Worm (Caenorhabditis elegans) whole organism, L3 larva: ENCODE data around the gene T20F7.3.

Source experiments
- ama-1 ChIP-seq: fragments of 150-350 bp; optimal IDR thresholded peaks from 2 replicates; lab custom pipeline; 2018
- ceh-82 ChIP-seq: fragments of 150-350 bp; optimal IDR thresholded peaks from 2 replicates; lab custom pipeline; 2014; ENCODE audit warnings: missing biosample characterization, missing genetic modification characterization
- daf-12 ChIP-seq: fragments of 150-350 bp; optimal IDR thresholded peaks from 2 replicates; lab custom pipeline; 2014; ENCODE audit warnings: missing biosample characterization, missing genetic modification reagents, missing genetic modification characterization
- egl-27 ChIP-seq: sonication (generic microtip); optimal IDR thresholded peaks from 4 replicates; lab custom pipeline; 2017; ENCODE audit warnings: missing biosample characterization, missing genetic modification reagents, missing genetic modification characterization
- egl-5 ChIP-seq: fragments of 150-350 bp; optimal IDR thresholded peaks from 2 replicates; lab custom pipeline; 2017; ENCODE audit warnings: missing biosample characterization, missing genetic modification reagents, missing genetic modification characterization, inconsistent platforms
- elt-1 ChIP-seq: fragments of 150-350 bp; optimal IDR thresholded peaks from 2 replicates; lab custom pipeline; 2014; ENCODE audit warnings: missing biosample characterization, missing genetic modification characterization
- elt-2 ChIP-seq: sonication (generic microtip); optimal IDR thresholded peaks from 2 replicates; lab custom pipeline; 2016; ENCODE audit warnings: missing genetic modification reagents, mild to moderate bottlenecking, missing genetic modification characterization, missing compliant biosample characterization
- elt-3 ChIP-seq, 3 experiments: fragments of 150-350 bp in 1 of 3; sonication (generic microtip) in 2 of 3; optimal IDR thresholded peaks; 2 replicates in 2 of 3; 4 replicates in 1 of 3; lab custom pipeline; 2014 to 2017; ENCODE audit warnings: missing biosample characterization in 3 of 3, missing genetic modification characterization in 3 of 3
- eor-1 ChIP-seq, 2 experiments: fragments of 150-350 bp; optimal IDR thresholded peaks; 2 replicates each; lab custom pipeline; 2014 to 2018; ENCODE audit warnings: missing biosample characterization in 2 of 2, missing genetic modification characterization in 2 of 2
- fkh-10 ChIP-seq: sonication (generic microtip); optimal IDR thresholded peaks from 2 replicates; lab custom pipeline; 2017; ENCODE audit warnings: missing biosample characterization, missing genetic modification reagents, missing genetic modification characterization
- fkh-2 ChIP-seq: fragments of 150-350 bp; optimal IDR thresholded peaks from 2 replicates; lab custom pipeline; 2014; ENCODE audit warnings: missing biosample characterization, missing genetic modification reagents, missing genetic modification characterization
- fos-1 ChIP-seq: fragments of 150-350 bp; optimal IDR thresholded peaks from 2 replicates; lab custom pipeline; 2014; ENCODE audit warnings: missing biosample characterization, missing genetic modification characterization
- hmg-11 ChIP-seq: sonication (generic microtip); optimal IDR thresholded peaks from 2 replicates; lab custom pipeline; 2016; ENCODE audit warnings: missing genetic modification characterization, missing compliant biosample characterization
- lin-15B ChIP-seq: fragments of 150-350 bp; optimal IDR thresholded peaks from 2 replicates; lab custom pipeline; 2014; ENCODE audit warnings: missing biosample characterization, missing genetic modification characterization
- lin-39 ChIP-seq: fragments of 150-350 bp; optimal IDR thresholded peaks from 2 replicates; lab custom pipeline; 2018; ENCODE audit warnings: missing biosample characterization, missing genetic modification reagents, missing genetic modification characterization
- lsy-12 ChIP-seq: sonication (generic microtip); optimal IDR thresholded peaks from 2 replicates; lab custom pipeline; 2016; ENCODE audit warnings: mild to moderate bottlenecking, missing genetic modification characterization, missing compliant biosample characterization
- mdl-1 ChIP-seq: fragments of 150-350 bp; optimal IDR thresholded peaks from 2 replicates; lab custom pipeline; 2014; ENCODE audit warnings: missing biosample characterization, missing genetic modification characterization
- mml-1 ChIP-seq: fragments of 150-350 bp; sonication (generic microtip); optimal IDR thresholded peaks from 3 replicates; lab custom pipeline; 2014; ENCODE audit warnings: missing biosample characterization, missing genetic modification characterization
- nfya-1 ChIP-seq: sonication (generic microtip); optimal IDR thresholded peaks from 2 replicates; lab custom pipeline; 2017; ENCODE audit warnings: missing genetic modification characterization, mild to moderate bottlenecking, missing compliant biosample characterization, antibody characterized with exemption, moderate library complexity; ENCODE audit not compliant: insufficient read depth
- nhr-12 ChIP-seq: fragments of 150-350 bp; optimal IDR thresholded peaks from 2 replicates; lab custom pipeline; 2014; ENCODE audit warnings: missing biosample characterization, missing genetic modification characterization
- nhr-23 ChIP-seq: fragments of 150-350 bp; optimal IDR thresholded peaks from 2 replicates; lab custom pipeline; 2014; ENCODE audit warnings: missing biosample characterization, missing genetic modification reagents, missing genetic modification characterization
- nhr-237 ChIP-seq: fragments of 150-350 bp; optimal IDR thresholded peaks from 2 replicates; lab custom pipeline; 2014; ENCODE audit warnings: missing biosample characterization, missing genetic modification characterization
- nhr-25 ChIP-seq: sonication (generic microtip); optimal IDR thresholded peaks from 2 replicates; lab custom pipeline; 2017; ENCODE audit warnings: missing biosample characterization, missing genetic modification characterization
- nhr-28 ChIP-seq: fragments of 150-350 bp; optimal IDR thresholded peaks from 2 replicates; lab custom pipeline; 2014; ENCODE audit warnings: missing biosample characterization, missing genetic modification characterization
- nhr-43 ChIP-seq: sonication (generic microtip); optimal IDR thresholded peaks from 2 replicates; lab custom pipeline; 2016; ENCODE audit warnings: mild to moderate bottlenecking, missing genetic modification characterization, missing compliant biosample characterization; ENCODE audit not compliant: poor library complexity, severe bottlenecking
- nhr-67 ChIP-seq: fragments of 150-350 bp; optimal IDR thresholded peaks from 2 replicates; lab custom pipeline; 2014; ENCODE audit warnings: missing biosample characterization, missing genetic modification characterization
- nhr-76 ChIP-seq: fragments of 150-350 bp; sonication (generic microtip); optimal IDR thresholded peaks from 5 replicates; lab custom pipeline; 2014; ENCODE audit warnings: missing biosample characterization, missing genetic modification characterization
- nhr-77 ChIP-seq: fragments of 150-350 bp; optimal IDR thresholded peaks from 2 replicates; lab custom pipeline; 2014; ENCODE audit warnings: missing biosample characterization, missing genetic modification characterization
- pha-4 ChIP-seq: fragments of 150-350 bp; optimal IDR thresholded peaks from 2 replicates; lab custom pipeline; 2014; ENCODE audit warnings: missing biosample characterization, missing genetic modification reagents, missing genetic modification characterization
- pqm-1 ChIP-seq: fragments of 150-350 bp; optimal IDR thresholded peaks from 2 replicates; lab custom pipeline; 2017; ENCODE audit warnings: missing biosample characterization, missing genetic modification characterization, inconsistent platforms
- sea-2 ChIP-seq: fragments of 150-350 bp; sonication (generic microtip); optimal IDR thresholded peaks from 4 replicates; lab custom pipeline; 2014; ENCODE audit warnings: missing biosample characterization, missing genetic modification reagents, missing genetic modification characterization
- snpc-4 ChIP-seq: fragments of 150-350 bp; optimal IDR thresholded peaks from 2 replicates; lab custom pipeline; 2014; ENCODE audit warnings: missing biosample characterization, missing genetic modification characterization
- tbx-2 ChIP-seq: sonication (generic microtip); optimal IDR thresholded peaks from 2 replicates; lab custom pipeline; 2016; ENCODE audit warnings: mild to moderate bottlenecking, missing genetic modification characterization, missing compliant biosample characterization
- unc-62 ChIP-seq: fragments of 150-350 bp; sonication (generic microtip); optimal IDR thresholded peaks from 4 replicates; lab custom pipeline; 2014; ENCODE audit warnings: missing biosample characterization, missing genetic modification reagents, missing genetic modification characterization
- zag-1 ChIP-seq: fragments of 150-350 bp; optimal IDR thresholded peaks from 2 replicates; lab custom pipeline; 2014; ENCODE audit warnings: missing biosample characterization, missing genetic modification characterization
- ztf-4 ChIP-seq: fragments of 150-350 bp; optimal IDR thresholded peaks from 2 replicates; lab custom pipeline; 2014; ENCODE audit warnings: missing biosample characterization, missing genetic modification characterization

The T20F7.3 gene

DNA sequence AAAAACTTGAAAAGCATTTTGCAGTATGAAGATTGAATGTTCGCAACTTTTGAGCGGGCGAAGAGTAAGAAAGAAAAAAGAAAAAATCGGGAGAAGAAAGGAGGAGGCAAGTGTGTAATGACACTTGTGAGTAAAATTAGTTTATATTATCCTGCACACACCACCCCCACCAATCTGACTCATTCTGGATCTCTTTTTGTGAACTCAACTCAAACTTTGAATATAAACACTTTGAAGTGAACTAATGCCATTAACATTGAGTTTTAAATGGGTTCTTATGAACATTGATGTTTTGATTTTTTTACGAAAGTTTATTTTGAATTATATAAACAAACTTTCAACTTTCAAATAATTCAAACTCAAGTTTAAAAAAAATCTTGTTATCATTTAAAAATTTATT, 15.3 kb upstream of the T20F7.3 start, which contains the start of gene F41G4.8:
TSS of gene F41G4.8 (minus strand) at position 101 of the 400 bp plus-strand sequence.
- TF ChIP-seq lsy-12 (tag; lab: Kevin White, UChicago) (no peak), nhr-237 (no peak), nhr-43 (tag; lab: Kevin White, UChicago) (no peak), nhr-77 (tag; lab: Kevin White, UChicago) (no peak), nfya-1 (tag; lab: Kevin White, UChicago) (no peak), lin-15B (tag; lab: Kevin White, UChicago) (no peak), daf-12 (tag; lab: Kevin White, UChicago) (no peak)
- TF ChIP-seq, all 47 proteins: peak for 0

DNA sequence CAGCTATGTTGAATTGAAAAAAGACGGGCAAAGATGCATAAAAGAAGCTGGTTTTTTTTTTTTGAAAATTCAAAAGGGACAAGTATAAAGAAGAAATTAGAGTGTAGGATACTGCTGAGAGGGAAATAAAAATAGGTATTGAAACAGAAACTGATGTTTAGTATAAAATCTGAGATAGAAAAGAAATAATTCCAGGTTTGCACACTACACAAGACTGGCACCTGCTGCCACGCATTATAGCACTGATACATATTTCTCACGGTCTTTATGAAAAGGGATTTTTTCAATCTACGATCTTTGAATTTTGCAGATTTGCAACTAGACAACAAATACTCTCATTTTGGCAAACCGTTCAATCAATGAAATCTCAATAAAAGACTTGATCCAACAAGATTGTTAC, 3.1 kb downstream of the T20F7.3 start:
- TF ChIP-seq eor-1 (tag; optimal IDR thresholded peaks at IDR 0.05; lab: Kevin White, UChicago) (no peak), nfya-1 (tag; lab: Kevin White, UChicago) (no peak), elt-3 (tag; optimal IDR thresholded peaks at IDR 0.05; lab: Kevin White, UChicago) (no peak), nhr-67 (tag; lab: Kevin White, UChicago) (no peak), ama-1 (no peak), nhr-23 (tag; lab: Kevin White, UChicago) (no peak), nhr-237 (no peak), unc-62 (GFP tag; lab: Kevin White, UChicago) (no peak)

DNA sequence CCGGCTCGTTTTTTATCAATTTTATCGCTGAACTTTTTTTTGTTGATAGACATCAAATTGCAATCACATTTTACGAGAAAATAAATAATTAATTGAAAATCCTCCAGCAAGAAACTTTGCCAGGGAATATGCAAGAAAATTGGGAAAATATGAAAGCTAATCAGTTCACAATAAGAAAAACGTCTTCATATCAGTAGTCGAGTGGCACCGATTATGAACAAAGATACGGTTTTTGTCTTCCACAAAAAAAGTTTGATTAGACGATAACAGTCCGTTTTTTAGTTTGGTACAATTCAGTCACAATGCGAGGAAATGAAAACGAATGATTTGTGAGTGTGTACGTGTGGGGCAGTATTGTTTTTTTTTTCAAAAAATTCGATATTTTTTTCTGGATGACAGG, 4.8 kb downstream of the T20F7.3 start:
- TF ChIP-seq nhr-76 (tag; lab: Kevin White, UChicago) (no peak), pqm-1 (tag; lab: Kevin White, UChicago) (peak; percentile 10), ztf-4 (tag; lab: Kevin White, UChicago) (no peak), fkh-10 (no peak), elt-2 (peak; percentile 81), fos-1 (tag; lab: Kevin White, UChicago) (no peak), mdl-1 (no peak), daf-12 (tag; lab: Kevin White, UChicago) (no peak), nhr-23 (tag; lab: Kevin White, UChicago) (no peak), nhr-25 (tag; lab: Kevin White, UChicago) (no peak)

DNA sequence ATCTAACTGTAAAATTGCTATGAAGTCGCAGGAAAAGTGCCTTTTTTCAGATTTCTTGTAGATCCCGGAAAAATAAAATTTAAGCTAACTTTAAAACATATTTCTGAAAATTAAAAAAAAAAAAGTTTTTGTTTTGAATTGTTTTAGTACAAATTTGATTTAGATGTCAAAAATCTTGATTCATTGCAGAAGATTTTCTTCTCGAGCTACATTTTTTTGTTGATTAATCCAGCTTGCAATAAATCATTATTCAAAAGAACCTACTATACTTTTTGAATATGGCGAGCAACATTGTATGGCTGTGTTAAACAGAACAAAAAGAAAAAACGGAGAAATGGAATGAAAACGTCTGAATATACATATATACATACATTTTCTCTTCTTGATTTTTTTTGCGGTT, 5.5 kb downstream of the T20F7.3 start:
- no peak for TF ChIP-seq nfya-1 (tag; lab: Kevin White, UChicago)

DNA sequence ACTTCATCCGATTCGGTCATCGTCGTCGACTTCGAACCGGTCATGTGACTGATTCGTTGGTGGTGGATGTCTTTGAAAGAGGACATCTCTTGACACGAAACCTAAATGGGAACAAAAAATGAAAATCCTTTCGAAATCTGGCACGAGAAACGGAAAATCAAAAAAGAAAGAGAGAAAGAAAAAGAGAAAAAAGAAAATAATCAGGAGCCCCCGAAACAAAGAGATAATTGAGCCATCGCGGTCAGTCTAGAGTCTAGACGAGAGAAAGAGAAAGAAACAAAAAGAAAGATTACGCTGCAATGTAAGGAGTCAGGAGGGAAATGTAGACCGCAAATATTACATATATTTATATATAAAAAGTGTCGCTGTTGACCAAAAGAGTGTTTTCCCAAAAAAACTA, 8.7 kb downstream of the T20F7.3 start, which contains the start of gene aakg-2:
TSS of gene aakg-2 (minus strand) at position 101 of the 400 bp plus-strand sequence.
- TF ChIP-seq nhr-28 (tag; lab: Kevin White, UChicago) (no peak), pqm-1 (tag; lab: Kevin White, UChicago) (no peak), mml-1 (tag; lab: Kevin White, UChicago) (no peak), pha-4 (peak; percentile 9)

DNA sequence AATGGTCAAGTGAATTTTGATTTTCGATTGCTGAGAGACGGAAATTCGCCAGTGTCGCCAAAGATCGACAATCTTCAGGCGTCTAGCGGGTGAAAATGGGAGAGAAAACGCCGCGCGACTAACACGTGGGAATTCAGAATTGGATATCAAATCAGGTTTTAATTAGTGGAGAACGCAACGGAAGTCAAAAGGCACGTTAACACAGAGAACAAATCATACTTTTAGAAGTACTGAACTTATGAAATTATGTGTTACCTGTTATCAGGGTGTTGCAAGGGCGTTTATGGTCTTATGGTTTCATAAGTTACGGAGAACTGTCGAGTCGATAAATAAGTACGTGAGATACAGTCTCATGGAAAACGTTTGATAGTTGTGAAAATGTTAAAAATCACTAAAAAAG, 11.2 kb downstream of the T20F7.3 start:
- no peak for TF ChIP-seq fkh-10
- TF ChIP-seq zag-1 (tag; lab: Kevin White, UChicago): no peak
- no peak for TF ChIP-seq egl-27 (tag; lab: Kevin White, UChicago)
- no peak for TF ChIP-seq nhr-76 (tag; lab: Kevin White, UChicago)
- TF ChIP-seq nhr-12: no peak
- no peak for TF ChIP-seq unc-62 (GFP tag; lab: Kevin White, UChicago)
- no peak for TF ChIP-seq sea-2 (GFP tag; lab: Kevin White, UChicago)
- no peak for TF ChIP-seq daf-12 (tag; lab: Kevin White, UChicago)
- TF ChIP-seq elt-1 (tag; lab: Kevin White, UChicago): no peak
- no peak for TF ChIP-seq ztf-4 (tag; lab: Kevin White, UChicago)
- TF ChIP-seq egl-5 (tag; lab: Kevin White, UChicago): no peak
- peak; percentile 27 for TF ChIP-seq nhr-23 (tag; lab: Kevin White, UChicago)
- TF ChIP-seq nhr-77 (tag; lab: Kevin White, UChicago): no peak
- no peak for TF ChIP-seq pha-4
- TF ChIP-seq elt-2: peak; percentile 32
- no peak for TF ChIP-seq elt-3 (tag; optimal IDR thresholded peaks at IDR 0.05; lab: Kevin White, UChicago)
- TF ChIP-seq mml-1 (tag; lab: Kevin White, UChicago): no peak
- no peak for TF ChIP-seq hmg-11 (tag; lab: Kevin White, UChicago)
- TF ChIP-seq nhr-237: no peak
- peak; percentile 70 for TF ChIP-seq nhr-43 (tag; lab: Kevin White, UChicago)
- TF ChIP-seq snpc-4 (tag; lab: Kevin White, UChicago): no peak
- no peak for TF ChIP-seq fkh-2 (tag; lab: Kevin White, UChicago)
- no peak for TF ChIP-seq ceh-82
- TF ChIP-seq tbx-2 (tag; lab: Kevin White, UChicago): no peak
- no peak for TF ChIP-seq lin-39
- no peak for TF ChIP-seq nhr-67 (tag; lab: Kevin White, UChicago)
